Worm (Caenorhabditis elegans): Measurements from ENCODE around the gene F10D7.3.

ce11 chrX:17349411-17349810 is 25.0 kb downstream of the F10D7.3 start:
- TF ChIP-seq F13H6.1 (tag; optimal IDR thresholded peaks at IDR 0.05) (no peak), pag-3 (tag; optimal IDR thresholded peaks at IDR 0.05; ENCODE audit: borderline replicate concordance) (no peak), ceh-30 (tag; optimal IDR thresholded peaks at IDR 0.05) (no peak), pha-2 (tag; optimal IDR thresholded peaks at IDR 0.05) (no peak), fkh-10 (GFP tag; optimal IDR thresholded peaks at IDR 0.05) (no peak), ceh-31 (tag; optimal IDR thresholded peaks at IDR 0.05) (no peak), odd-2 (tag; optimal IDR thresholded peaks at IDR 0.05) (no peak), ceh-9 (tag; optimal IDR thresholded peaks at IDR 0.05) (no peak)
